Worm (Caenorhabditis elegans) whole organism, L2 larva: ENCODE data around the gene Y82E9BR.6.

Experiments
- F13H6.1 ChIP-seq: sonication (generic microtip); optimal IDR thresholded peaks from 2 replicates; lab custom pipeline; 2016; ENCODE audit warnings: missing genetic modification characterization, missing compliant biosample characterization
- R02D3.7 ChIP-seq: fragments of 150-350 bp; optimal IDR thresholded peaks from 2 replicates; lab custom pipeline; 2014; ENCODE audit warnings: missing biosample characterization, missing genetic modification characterization
- ZK546.5 ChIP-seq: sonication (generic microtip); optimal IDR thresholded peaks from 2 replicates; lab custom pipeline; 2017; ENCODE audit warnings: missing biosample characterization, missing genetic modification characterization
- ama-1 ChIP-seq: fragments of 150-350 bp; optimal IDR thresholded peaks from 2 replicates; lab custom pipeline; 2018; ENCODE audit warnings: inconsistent platforms
- ceh-82 ChIP-seq: fragments of 150-350 bp; optimal IDR thresholded peaks from 2 replicates; lab custom pipeline; 2014; ENCODE audit warnings: missing biosample characterization, missing genetic modification characterization
- dmd-4 ChIP-seq: sonication (generic microtip); optimal IDR thresholded peaks from 2 replicates; lab custom pipeline; 2017; ENCODE audit warnings: missing biosample characterization, missing genetic modification characterization
- egl-27 ChIP-seq: sonication (generic microtip); optimal IDR thresholded peaks from 3 replicates; lab custom pipeline; 2017; ENCODE audit warnings: missing biosample characterization, missing genetic modification reagents, missing genetic modification characterization
- elt-1 ChIP-seq: fragments of 150-350 bp; optimal IDR thresholded peaks from 2 replicates; lab custom pipeline; 2014; ENCODE audit warnings: missing biosample characterization, missing genetic modification characterization
- lin-13 ChIP-seq: fragments of 150-350 bp; optimal IDR thresholded peaks from 2 replicates; lab custom pipeline; 2014; ENCODE audit warnings: missing biosample characterization, missing genetic modification reagents, missing genetic modification characterization
- mdl-1 ChIP-seq, 2 experiments: fragments of 150-350 bp in 1 of 2; sonication (generic microtip) in 1 of 2; optimal IDR thresholded peaks; 2 replicates each; lab custom pipeline; 2017; ENCODE audit warnings: missing biosample characterization in 2 of 2, missing genetic modification characterization in 2 of 2
- skn-1 ChIP-seq: sonication (generic microtip); optimal IDR thresholded peaks from 2 replicates; lab custom pipeline; 2017; ENCODE audit warnings: missing biosample characterization, missing genetic modification characterization
- unc-62 ChIP-seq: fragments of 150-350 bp; optimal IDR thresholded peaks from 2 replicates; lab custom pipeline; 2014; ENCODE audit warnings: missing biosample characterization, missing genetic modification reagents, missing genetic modification characterization
- ztf-11 ChIP-seq: sonication (generic microtip); optimal IDR thresholded peaks from 2 replicates; lab custom pipeline; 2017; ENCODE audit warnings: missing biosample characterization, missing genetic modification characterization

DNA sequence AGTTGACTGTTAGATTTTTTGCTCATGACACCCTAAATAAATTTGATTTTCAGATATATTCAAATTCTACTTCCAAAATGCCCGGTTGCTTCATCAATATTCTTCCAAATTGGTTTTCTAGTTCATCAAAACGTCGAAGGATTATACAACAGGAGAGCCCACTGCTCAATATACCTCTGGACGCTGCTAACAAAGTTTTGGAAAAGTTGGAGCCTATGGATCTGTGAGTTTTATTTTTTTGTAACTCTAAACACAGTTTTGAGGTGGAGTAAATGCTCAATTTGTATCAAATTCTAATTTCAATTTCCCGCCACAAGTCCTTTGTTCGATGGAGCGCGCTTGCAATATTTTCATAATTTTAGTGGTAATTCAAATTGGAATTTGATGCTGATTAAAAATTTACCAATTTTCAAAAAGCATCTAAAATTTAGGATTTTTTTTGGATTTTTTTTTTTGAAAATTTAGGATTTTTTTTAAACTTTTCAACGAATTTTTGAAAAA is 38.1 kb upstream of the Y82E9BR.6 start, which contains the start of gene fbxa-27:
- TF ChIP-seq dmd-4 (tag; lab: Kevin White, UChicago) (no peak), skn-1 (tag; lab: Kevin White, UChicago) (no peak), ceh-82 (tag; lab: Kevin White, UChicago) (no peak), F13H6.1 (tag; lab: Kevin White, UChicago) (no peak), ZK546.5 (no peak), elt-1 (tag; lab: Kevin White, UChicago) (no peak), ama-1 (lab: Kevin White, UChicago) (no peak), R02D3.7 (tag; lab: Kevin White, UChicago) (no peak), unc-62 (GFP tag; lab: Kevin White, UChicago) (no peak), mdl-1 (tag; optimal IDR thresholded peaks at IDR 0.05; lab: Kevin White, UChicago) (no peak), lin-13 (GFP tag; lab: Kevin White, UChicago) (no peak), egl-27 (no peak), ztf-11 (tag; lab: Kevin White, UChicago) (no peak)
